Worm (Caenorhabditis elegans) whole organism, early embryonic: ENCODE data around the gene T26G10.5.

Experiments used
- B0310.2 ChIP-seq: sonication (generic microtip); optimal IDR thresholded peaks from 2 replicates; lab custom pipeline; 2016; ENCODE audit warnings: mild to moderate bottlenecking, missing genetic modification characterization, missing compliant biosample characterization
- F13C5.2 ChIP-seq: sonication (generic microtip); optimal IDR thresholded peaks from 2 replicates; lab custom pipeline; 2017; ENCODE audit warnings: mild to moderate bottlenecking, missing genetic modification characterization, inconsistent platforms, missing compliant biosample characterization
- aly-1 ChIP-seq: sonication (generic microtip); optimal IDR thresholded peaks from 2 replicates; lab custom pipeline; 2016; ENCODE audit warnings: missing genetic modification characterization, missing compliant biosample characterization
- ama-1 ChIP-seq: fragments of 150-350 bp; optimal IDR thresholded peaks from 2 replicates; lab custom pipeline; 2014
- ceh-13 ChIP-seq: fragments of 200-800 bp; sonication (Bioruptor generic); optimal IDR thresholded peaks from 2 replicates; lab custom pipeline; 2018; ENCODE audit warnings: mild to moderate bottlenecking, missing genetic modification characterization, missing compliant biosample characterization
- ceh-36 ChIP-seq: sonication (generic microtip); optimal IDR thresholded peaks from 2 replicates; lab custom pipeline; 2016; ENCODE audit warnings: missing genetic modification characterization, inconsistent platforms, missing compliant biosample characterization
- ets-7 ChIP-seq: sonication (generic microtip); optimal IDR thresholded peaks from 2 replicates; lab custom pipeline; 2016; ENCODE audit warnings: missing genotype, missing genetic modification characterization, missing compliant biosample characterization
- flt-1 ChIP-seq: fragments of 200-800 bp; sonication (Bioruptor generic); IDR thresholded peaks from 2 replicates; pipeline ENCODE4 v1.3.6; 2022; ENCODE audit warnings: missing genetic modification characterization, missing compliant biosample characterization
- hmbx-1 ChIP-seq: sonication (generic microtip); optimal IDR thresholded peaks from 2 replicates; lab custom pipeline; 2016; ENCODE audit warnings: mild to moderate bottlenecking, missing genetic modification characterization, missing compliant biosample characterization
- hmg-4 ChIP-seq: fragments of 200-800 bp; sonication (Bioruptor generic); optimal IDR thresholded peaks from 2 replicates; lab custom pipeline; 2018; ENCODE audit warnings: mild to moderate bottlenecking, missing genetic modification characterization, missing compliant biosample characterization
- hnd-1 ChIP-seq: sonication (generic microtip); optimal IDR thresholded peaks from 2 replicates; lab custom pipeline; 2016; ENCODE audit warnings: missing genetic modification characterization, missing compliant biosample characterization
- pes-1 ChIP-seq: fragments of 200-800 bp; sonication (Bioruptor generic); IDR thresholded peaks from 2 replicates; pipeline ENCODE4 v1.3.6; 2022; ENCODE audit warnings: missing genetic modification reagents, missing genetic modification characterization, missing compliant biosample characterization
- scrt-1 ChIP-seq: fragments of 200-800 bp; sonication (Bioruptor generic); IDR thresholded peaks from 2 replicates; pipeline ENCODE4 v1.3.6; 2022; ENCODE audit warnings: missing genetic modification characterization, missing compliant biosample characterization
- sea-1 ChIP-seq: fragments of 200-800 bp; sonication (Bioruptor generic); conservative IDR thresholded peaks from 2 replicates; pipeline ENCODE4 v1.3.6; 2022; ENCODE audit warnings: missing genetic modification characterization, missing compliant biosample characterization
- tbx-11 ChIP-seq: fragments of 200-800 bp; sonication (Bioruptor generic); IDR thresholded peaks from 2 replicates; pipeline ENCODE4 v1.3.6; 2022; ENCODE audit warnings: missing genetic modification characterization, missing compliant biosample characterization
- tbx-37 ChIP-seq: fragments of 200-800 bp; sonication (Bioruptor generic); conservative IDR thresholded peaks from 2 replicates; pipeline ENCODE4 v1.3.6; 2022; ENCODE audit warnings: missing genetic modification reagents, missing genetic modification characterization, missing compliant biosample characterization
- tra-4 ChIP-seq: sonication (generic microtip); optimal IDR thresholded peaks from 2 replicates; lab custom pipeline; 2017; ENCODE audit warnings: missing genetic modification characterization, missing compliant biosample characterization

The T26G10.5 gene

DNA sequence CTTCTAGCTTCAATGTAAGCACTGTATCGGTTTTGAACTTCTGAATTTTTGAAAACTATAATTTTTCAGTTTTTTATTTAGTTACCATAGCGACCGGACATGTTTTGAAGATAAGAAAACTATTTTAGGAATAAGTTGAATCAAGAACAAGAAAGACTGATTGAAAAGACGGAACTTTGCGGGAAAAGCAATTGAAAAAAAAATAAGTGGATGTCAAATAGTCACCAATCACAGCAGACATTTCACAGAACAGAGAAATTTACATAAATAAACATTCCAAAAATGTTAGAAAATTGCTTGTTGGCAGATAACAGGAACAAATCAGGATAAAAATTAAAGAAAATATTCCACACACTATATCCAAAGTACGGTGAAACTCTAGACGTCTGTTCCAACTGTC is 23.6 kb upstream of the T26G10.5 start, which contains the start of gene F54C8.6:
Gene F54C8.6 (minus strand): TSS at position 101 of the 400 bp plus-strand sequence.
- TF ChIP-seq B0310.2 (tag; lab: Kevin White, UChicago) (no peak), tbx-11 (GFP tag; lab: Robert Waterston, UW) (no peak), F13C5.2 (tag; lab: Kevin White, UChicago) (no peak), ceh-36 (tag; lab: Kevin White, UChicago) (no peak)

DNA sequence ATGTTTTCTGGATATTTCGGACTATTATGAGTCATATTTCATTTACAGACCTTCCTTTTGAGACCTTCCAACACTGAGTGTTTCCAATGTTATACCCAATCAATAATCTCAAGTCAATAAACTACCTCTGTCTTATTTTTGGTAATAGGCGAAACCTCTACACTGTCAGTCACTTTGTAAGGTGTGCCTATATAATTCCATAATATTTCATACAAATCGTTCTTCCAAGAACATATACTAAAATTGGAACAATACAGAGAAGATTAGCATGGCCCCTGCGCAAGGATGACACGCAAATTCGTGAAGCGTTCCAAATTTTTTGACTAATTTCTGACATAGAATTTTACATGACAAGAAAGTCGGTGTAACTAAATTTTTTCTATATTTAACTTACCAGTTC is 23.1 kb upstream of the T26G10.5 start:
- TF ChIP-seq pes-1 (GFP tag; lab: Robert Waterston, UW): 0 out of 2 replicates have a peak, but pooled peaks have one; percentile 13

DNA sequence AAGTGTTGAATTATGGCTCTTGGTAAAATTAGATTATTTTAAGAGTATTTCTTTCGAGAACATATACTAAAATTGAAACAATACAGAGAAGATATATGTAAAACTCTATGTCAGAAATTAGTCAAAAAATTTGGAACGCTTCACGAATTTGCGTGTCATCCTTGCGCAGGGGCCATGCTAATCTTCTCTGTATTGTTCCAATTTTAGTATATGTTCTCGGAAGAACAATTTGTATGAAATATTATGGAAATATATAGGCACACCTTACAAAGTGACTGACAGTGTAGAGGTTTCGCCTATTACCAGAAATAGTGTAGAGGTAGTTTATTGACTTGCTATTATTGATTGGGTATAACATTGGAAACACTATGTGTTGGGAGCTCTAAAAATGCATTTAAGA is 21.4 kb upstream of the T26G10.5 start:
- peak; percentile 65 for TF ChIP-seq pes-1 (GFP tag; lab: Robert Waterston, UW)

DNA sequence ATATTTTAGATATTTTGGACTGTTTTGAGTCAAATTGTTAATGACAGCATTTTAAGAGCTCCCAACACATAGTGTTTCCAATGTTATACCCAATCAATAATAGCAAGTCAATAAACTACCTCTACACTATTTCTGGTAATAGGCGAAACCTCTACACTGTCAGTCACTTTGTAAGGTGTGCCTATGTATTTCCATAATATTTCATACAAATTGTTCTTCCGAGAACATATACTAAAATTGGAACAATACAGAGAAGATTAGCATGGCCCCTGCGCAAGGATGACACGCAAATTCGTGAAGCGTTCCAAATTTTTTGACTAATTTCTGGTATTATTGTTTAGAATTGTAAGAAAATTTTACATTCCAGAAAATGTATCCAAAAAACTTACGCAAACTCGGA is 19.5 kb upstream of the T26G10.5 start:
- peak; percentile 52; the same call in 1 of the 2 replicates for TF ChIP-seq pes-1 (GFP tag; lab: Robert Waterston, UW)

DNA sequence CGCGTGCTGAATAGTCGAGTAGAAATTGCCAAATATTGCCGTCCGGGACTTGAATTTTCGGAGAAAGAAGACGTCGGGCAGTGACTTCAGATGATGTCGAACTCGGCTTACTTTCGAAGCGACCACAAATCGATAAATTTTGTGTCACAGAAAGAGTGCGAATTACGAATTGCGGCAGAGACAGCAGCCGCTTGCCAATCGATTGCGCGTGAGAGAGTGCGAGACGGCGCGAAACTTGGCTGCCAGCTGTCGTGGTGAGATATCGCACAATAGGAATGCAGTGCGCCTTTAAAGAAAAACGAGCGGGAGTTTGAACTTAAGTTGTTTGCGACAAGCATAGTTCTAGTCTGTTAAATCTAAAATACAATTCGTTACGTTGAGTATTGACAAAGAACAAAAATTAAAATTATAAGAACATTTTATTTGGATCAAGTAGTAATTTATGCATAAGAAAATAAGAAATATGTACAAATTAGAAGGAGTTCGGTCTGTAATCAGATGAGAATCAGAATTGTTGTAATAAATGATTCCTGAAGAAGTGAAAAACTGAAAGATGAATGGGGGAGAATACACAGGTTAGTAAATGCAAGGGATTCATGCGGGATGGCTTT is 17.3 kb upstream of the T26G10.5 start, which contains the start of gene pir-2:
Gene pir-2 (minus strand): TSS at position 218 of the 611 bp plus-strand sequence.
- TF ChIP-seq B0310.2 (tag; lab: Kevin White, UChicago) (peak; percentile 23), hmg-4 (GFP tag; lab: Kevin White, UChicago) (peak; percentile 46), sea-1 (GFP tag; lab: Robert Waterston, UW) (0 out of 2 replicates have a peak, but pooled peaks have one; percentile 39), pes-1 (GFP tag; lab: Robert Waterston, UW) (peak; percentile 27; the same call in 1 of the 2 replicates), scrt-1 (GFP tag; lab: Robert Waterston, UW) (no peak), ceh-36 (tag; lab: Kevin White, UChicago) (no peak), tbx-11 (GFP tag; lab: Robert Waterston, UW) (no peak)

DNA sequence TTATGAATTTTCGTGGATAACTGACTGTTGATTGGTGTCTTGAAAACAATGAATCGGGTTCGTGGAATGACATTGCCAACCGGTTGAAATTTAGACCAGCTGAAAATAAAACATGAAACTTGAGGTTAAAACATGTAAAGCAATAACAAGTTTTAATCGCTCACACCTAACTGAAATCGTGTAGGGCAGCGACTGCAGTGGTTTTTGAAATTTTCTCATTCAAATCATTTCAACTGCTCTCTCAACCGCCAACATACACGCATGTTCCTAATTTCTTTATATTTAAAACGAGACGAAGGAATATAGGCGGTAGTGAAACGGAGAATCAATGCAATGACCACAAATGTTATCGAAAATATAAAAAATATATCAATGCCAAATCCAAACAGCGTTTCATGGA is 16.6 kb upstream of the T26G10.5 start:
- TF ChIP-seq tbx-11 (GFP tag; lab: Robert Waterston, UW) (no peak), B0310.2 (tag; lab: Kevin White, UChicago) (no peak), F13C5.2 (tag; lab: Kevin White, UChicago) (no peak), aly-1 (no peak), tbx-37 (GFP tag; lab: Robert Waterston, UW) (no peak), sea-1 (GFP tag; lab: Robert Waterston, UW) (no peak), hmg-4 (GFP tag; lab: Kevin White, UChicago) (no peak), hmbx-1 (tag; lab: Kevin White, UChicago) (no peak), scrt-1 (GFP tag; lab: Robert Waterston, UW) (no peak), ets-7 (no peak), pes-1 (GFP tag; lab: Robert Waterston, UW) (no peak), ceh-13 (no peak)

DNA sequence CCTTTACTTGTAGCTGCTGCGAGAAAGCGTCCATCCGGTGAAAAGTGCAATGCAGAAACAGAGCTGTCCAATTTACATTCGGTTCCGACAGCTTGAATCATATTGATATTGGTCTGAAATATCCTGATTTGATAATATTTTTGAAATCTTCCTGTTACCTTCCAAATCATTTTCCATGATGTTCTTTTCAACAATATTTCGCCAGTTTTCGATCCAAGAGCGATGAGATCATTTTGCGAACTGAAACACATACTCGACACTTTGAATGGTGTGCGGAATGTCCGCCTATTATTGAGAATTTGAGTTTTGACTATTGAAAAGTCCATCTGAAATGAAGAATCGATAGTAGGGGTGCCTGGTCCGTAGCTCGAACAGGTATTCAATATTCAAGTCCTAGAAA is 14.9 kb upstream of the T26G10.5 start, which contains the start of gene emb-30:
Gene emb-30 (minus strand): TSS at position 328 of the 400 bp plus-strand sequence.
- no peak for TF ChIP-seq ceh-36 (tag; lab: Kevin White, UChicago)
- TF ChIP-seq pes-1 (GFP tag; lab: Robert Waterston, UW): no peak
- TF ChIP-seq ets-7: no peak
- no peak for TF ChIP-seq B0310.2 (tag; lab: Kevin White, UChicago)
- TF ChIP-seq hnd-1 (tag; lab: Kevin White, UChicago): no peak
- no peak for TF ChIP-seq tbx-37 (GFP tag; lab: Robert Waterston, UW)
- no peak for TF ChIP-seq aly-1
- TF ChIP-seq ama-1 (lab: Kevin White, UChicago): no peak
- no peak for TF ChIP-seq hmg-4 (GFP tag; lab: Kevin White, UChicago)
- no peak for TF ChIP-seq hmbx-1 (tag; lab: Kevin White, UChicago)
- no peak for TF ChIP-seq scrt-1 (GFP tag; lab: Robert Waterston, UW)
- no peak for TF ChIP-seq tbx-11 (GFP tag; lab: Robert Waterston, UW)
- no peak for TF ChIP-seq flt-1 (GFP tag; lab: Robert Waterston, UW)
- TF ChIP-seq tra-4 (tag; lab: Kevin White, UChicago): no peak

DNA sequence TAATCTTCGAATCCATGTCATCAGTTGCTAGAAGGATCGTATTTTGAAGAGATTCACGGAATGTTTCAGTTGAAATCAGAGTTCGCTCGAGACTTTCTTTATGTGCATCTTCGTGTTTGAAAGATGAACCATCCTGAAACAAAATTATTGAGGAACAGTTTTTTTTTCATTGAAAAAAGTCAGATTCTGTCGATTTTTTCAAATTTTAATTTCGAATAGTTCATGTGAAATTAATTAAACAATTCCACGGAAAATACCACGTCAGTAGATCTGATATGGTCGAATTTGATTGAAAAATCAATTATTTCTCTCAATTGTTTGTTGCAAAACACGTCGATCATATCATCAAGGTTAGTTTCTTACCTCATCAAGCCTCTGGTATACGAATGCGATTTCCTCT is 13.2 kb upstream of the T26G10.5 start, which contains the start of gene F54C8.1:
Gene F54C8.1 (plus strand): TSS at position 301 of the 400 bp plus-strand sequence.
- no peak for TF ChIP-seq ceh-13
- no peak for TF ChIP-seq aly-1
- TF ChIP-seq tbx-11 (GFP tag; lab: Robert Waterston, UW): no peak
- no peak for TF ChIP-seq ama-1 (lab: Kevin White, UChicago)
- TF ChIP-seq tra-4 (tag; lab: Kevin White, UChicago): no peak
- no peak for TF ChIP-seq sea-1 (GFP tag; lab: Robert Waterston, UW)
- TF ChIP-seq F13C5.2 (tag; lab: Kevin White, UChicago): no peak
- no peak for TF ChIP-seq hmbx-1 (tag; lab: Kevin White, UChicago)
- no peak for TF ChIP-seq hmg-4 (GFP tag; lab: Kevin White, UChicago)
- TF ChIP-seq hnd-1 (tag; lab: Kevin White, UChicago): no peak
- TF ChIP-seq ceh-36 (tag; lab: Kevin White, UChicago): no peak
- TF ChIP-seq ets-7: no peak
- no peak for TF ChIP-seq pes-1 (GFP tag; lab: Robert Waterston, UW)
- no peak for TF ChIP-seq tbx-37 (GFP tag; lab: Robert Waterston, UW)
- no peak for TF ChIP-seq B0310.2 (tag; lab: Kevin White, UChicago)
- TF ChIP-seq scrt-1 (GFP tag; lab: Robert Waterston, UW): no peak
